Worm (Caenorhabditis elegans) whole organism, young adult: ENCODE measurements around the gene F07A11.1.

Source experiments
- B0019.2 ChIP-seq: fragments of 200-800 bp; sonication (Bioruptor generic); conservative IDR thresholded peaks from 2 replicates; pipeline ENCODE4 v1.3.6; 2022; ENCODE audit warnings: missing genetic modification reagents, missing genetic modification characterization, missing compliant biosample characterization
- C17E4.6 ChIP-seq: fragments of 200-800 bp; sonication (Bioruptor generic); IDR thresholded peaks from 2 replicates; pipeline ENCODE4 v1.3.6; 2022; ENCODE audit warnings: missing genetic modification reagents, missing genetic modification characterization, missing compliant biosample characterization
- D2030.7 ChIP-seq: fragments of 200-800 bp; sonication (Bioruptor generic); IDR thresholded peaks from 2 replicates; pipeline ENCODE4 v1.3.6; 2022; ENCODE audit warnings: missing genetic modification reagents, missing genetic modification characterization, missing compliant biosample characterization
- F23B12.7 ChIP-seq: sonication (generic microtip); optimal IDR thresholded peaks from 2 replicates; lab custom pipeline; 2017; ENCODE audit warnings: missing genetic modification characterization, mild to moderate bottlenecking, missing compliant biosample characterization, antibody characterized with exemption, moderate library complexity; ENCODE audit not compliant: insufficient read depth
- F33H1.4 ChIP-seq: fragments of 200-800 bp; sonication (Bioruptor generic); IDR thresholded peaks from 2 replicates; pipeline ENCODE4 v1.3.6; 2022; ENCODE audit warnings: missing genetic modification reagents, missing genetic modification characterization, missing compliant biosample characterization
- F49E8.2 ChIP-seq: sonication (generic microtip); optimal IDR thresholded peaks from 3 replicates; lab custom pipeline; 2017; ENCODE audit warnings: missing genetic modification characterization, mild to moderate bottlenecking, missing compliant biosample characterization, antibody characterized with exemption, moderate library complexity; ENCODE audit not compliant: insufficient read depth
- F52B5.7 ChIP-seq: sonication (generic microtip); optimal IDR thresholded peaks from 2 replicates; lab custom pipeline; 2016; ENCODE audit warnings: mild to moderate bottlenecking, missing genetic modification characterization, missing compliant biosample characterization
- F57C9.4 ChIP-seq: sonication (generic microtip); optimal IDR thresholded peaks from 2 replicates; lab custom pipeline; 2017; ENCODE audit warnings: mild to moderate bottlenecking, missing genetic modification characterization, missing compliant biosample characterization
- K11D2.4 ChIP-seq: fragments of 200-800 bp; sonication (Bioruptor generic); IDR thresholded peaks from 2 replicates; pipeline ENCODE4 v1.3.6; 2022; ENCODE audit warnings: missing genetic modification reagents, missing genetic modification characterization, missing compliant biosample characterization
- T07F8.4 ChIP-seq: sonication (generic microtip); optimal IDR thresholded peaks from 2 replicates; lab custom pipeline; 2016; ENCODE audit warnings: mild to moderate bottlenecking, missing genetic modification characterization, moderate library complexity, missing compliant biosample characterization
- Y95B8A.8 ChIP-seq: fragments of 200-800 bp; sonication (Bioruptor generic); IDR thresholded peaks from 2 replicates; pipeline ENCODE4 v1.3.6; 2022; ENCODE audit warnings: missing genetic modification reagents, missing genetic modification characterization, missing compliant biosample characterization
- atf-7 ChIP-seq: sonication (generic microtip); optimal IDR thresholded peaks from 2 replicates; lab custom pipeline; 2017; ENCODE audit warnings: mild to moderate bottlenecking, missing genetic modification characterization, missing compliant biosample characterization
- attf-5 ChIP-seq: fragments of 200-800 bp; sonication (Bioruptor generic); optimal IDR thresholded peaks from 2 replicates; lab custom pipeline; 2018; ENCODE audit warnings: mild to moderate bottlenecking, missing genetic modification characterization, missing compliant biosample characterization
- attf-6 ChIP-seq: fragments of 200-800 bp; sonication (Bioruptor generic); IDR thresholded peaks from 2 replicates; pipeline ENCODE4 v1.3.6; 2022; ENCODE audit warnings: missing genetic modification reagents, missing genetic modification characterization, missing compliant biosample characterization
- cebp-1 ChIP-seq, 2 experiments: fragments of 200-800 bp in 1 of 2; sonication (Bioruptor generic) in 1 of 2; sonication (generic microtip) in 1 of 2; IDR thresholded peaks in 1 of 2; optimal IDR thresholded peaks in 1 of 2; 2 replicates each; pipeline versions ENCODE4 v1.3.6 to Lab custom; 2017 to 2022; ENCODE audit warnings: missing compliant biosample characterization in 2 of 2, missing genetic modification characterization in 2 of 2, mild to moderate bottlenecking in 1 of 2, missing genetic modification reagents in 1 of 2, moderate library complexity in 1 of 2
- ceh-100 ChIP-seq: fragments of 200-800 bp; sonication (Bioruptor generic); IDR thresholded peaks from 2 replicates; pipeline ENCODE4 v1.3.6; 2022; ENCODE audit warnings: missing genetic modification reagents, missing genetic modification characterization, missing compliant biosample characterization
- ceh-91 ChIP-seq: fragments of 200-800 bp; sonication (Bioruptor generic); IDR thresholded peaks from 2 replicates; pipeline ENCODE4 v1.3.6; 2022; ENCODE audit warnings: missing genetic modification reagents, missing genetic modification characterization, missing compliant biosample characterization
- chd-7 ChIP-seq: sonication (generic microtip); optimal IDR thresholded peaks from 2 replicates; lab custom pipeline; 2016; ENCODE audit warnings: mild to moderate bottlenecking, missing genetic modification characterization, moderate library complexity, missing compliant biosample characterization
- dpff-1 ChIP-seq: sonication (generic microtip); optimal IDR thresholded peaks from 2 replicates; lab custom pipeline; 2017; ENCODE audit warnings: mild to moderate bottlenecking, missing genetic modification characterization, missing compliant biosample characterization
- egl-44 ChIP-seq: fragments of 200-800 bp; sonication (Bioruptor generic); IDR thresholded peaks from 2 replicates; pipeline ENCODE4 v1.3.6; 2022; ENCODE audit warnings: missing genetic modification reagents, missing genetic modification characterization, missing compliant biosample characterization
- gei-17 ChIP-seq: fragments of 200-800 bp; sonication (Bioruptor generic); optimal IDR thresholded peaks from 2 replicates; lab custom pipeline; 2018; ENCODE audit warnings: mild to moderate bottlenecking, missing genetic modification characterization, missing compliant biosample characterization
- hlh-12 ChIP-seq: sonication (generic microtip); optimal IDR thresholded peaks from 2 replicates; lab custom pipeline; 2016; ENCODE audit warnings: missing genetic modification characterization, missing compliant biosample characterization
- hmg-20 ChIP-seq: fragments of 200-800 bp; sonication (Bioruptor generic); IDR thresholded peaks from 2 replicates; pipeline ENCODE4 v1.3.6; 2022; ENCODE audit warnings: missing genetic modification reagents, missing genetic modification characterization, missing compliant biosample characterization
- hsf-1 ChIP-seq: fragments of 200-800 bp; sonication (Bioruptor generic); IDR thresholded peaks from 2 replicates; pipeline ENCODE4 v1.3.6; 2022; ENCODE audit warnings: missing genetic modification reagents, missing genetic modification characterization, missing compliant biosample characterization
- lag-1 ChIP-seq: fragments of 200-800 bp; sonication (Bioruptor generic); IDR thresholded peaks from 2 replicates; pipeline ENCODE4 v1.3.6; 2022; ENCODE audit warnings: missing genetic modification reagents, missing genetic modification characterization, missing compliant biosample characterization
- lin-40 ChIP-seq: sonication (generic microtip); optimal IDR thresholded peaks from 2 replicates; lab custom pipeline; 2016; ENCODE audit warnings: missing genetic modification characterization, mild to moderate bottlenecking, missing compliant biosample characterization, missing genotype, missing genetic modification reagents
- lsl-1 ChIP-seq: fragments of 200-800 bp; sonication (Bioruptor generic); optimal IDR thresholded peaks from 2 replicates; lab custom pipeline; 2018; ENCODE audit warnings: mild to moderate bottlenecking, missing genetic modification characterization, moderate library complexity, missing compliant biosample characterization
- lsy-27 ChIP-seq: sonication (generic microtip); optimal IDR thresholded peaks from 2 replicates; lab custom pipeline; 2017; ENCODE audit warnings: missing genetic modification characterization, mild to moderate bottlenecking, missing compliant biosample characterization, antibody characterized with exemption, missing genotype, borderline replicate concordance; ENCODE audit not compliant: insufficient read depth
- madf-8 ChIP-seq: fragments of 200-800 bp; sonication (Bioruptor generic); conservative IDR thresholded peaks from 2 replicates; pipeline ENCODE4 v1.3.6; 2022; ENCODE audit warnings: missing genetic modification reagents, missing genetic modification characterization, missing compliant biosample characterization
- mes-4 ChIP-seq: sonication (generic microtip); optimal IDR thresholded peaks from 2 replicates; lab custom pipeline; 2016; ENCODE audit warnings: missing genotype, missing genetic modification characterization, missing compliant biosample characterization
- rcor-1 ChIP-seq: fragments of 200-800 bp; sonication (Bioruptor generic); IDR thresholded peaks from 2 replicates; pipeline ENCODE4 v1.3.6; 2022; ENCODE audit warnings: missing genetic modification reagents, missing genetic modification characterization, missing compliant biosample characterization
- rpc-1 ChIP-seq, 2 experiments: fragments of 150-350 bp in 1 of 2; sonication (generic microtip) in 1 of 2; optimal IDR thresholded peaks; 2 replicates each; lab custom pipeline; 2014 to 2018; ENCODE audit warnings: missing biosample characterization in 1 of 2, missing genetic modification characterization in 1 of 2, missing genetic modification reagents in 1 of 2, missing genotype in 1 of 2
- sdz-38 ChIP-seq: sonication (generic microtip); optimal IDR thresholded peaks from 2 replicates; lab custom pipeline; 2016; ENCODE audit warnings: missing genotype, missing genetic modification characterization, missing compliant biosample characterization
- snpc-1.3 ChIP-seq: sonication (generic microtip); optimal IDR thresholded peaks from 2 replicates; lab custom pipeline; 2017; ENCODE audit warnings: missing genetic modification characterization, mild to moderate bottlenecking, missing compliant biosample characterization, antibody characterized with exemption, moderate library complexity, missing genotype, missing genetic modification reagents; ENCODE audit not compliant: insufficient read depth
- snpc-3.4 ChIP-seq: sonication (generic microtip); optimal IDR thresholded peaks from 2 replicates; lab custom pipeline; 2017; ENCODE audit warnings: missing genetic modification characterization, mild to moderate bottlenecking, missing compliant biosample characterization, antibody characterized with exemption, moderate library complexity, missing genotype, missing genetic modification reagents
- somi-1 ChIP-seq: fragments of 200-800 bp; sonication (Bioruptor generic); optimal IDR thresholded peaks from 2 replicates; lab custom pipeline; 2018; ENCODE audit warnings: mild to moderate bottlenecking, missing genetic modification characterization, missing compliant biosample characterization
- sptf-2 ChIP-seq: fragments of 200-800 bp; sonication (Bioruptor generic); optimal IDR thresholded peaks from 2 replicates; lab custom pipeline; 2018; ENCODE audit warnings: mild to moderate bottlenecking, missing genetic modification characterization, missing compliant biosample characterization
- tbp1 ChIP-seq: fragments of 200-800 bp; sonication (Bioruptor generic); optimal IDR thresholded peaks from 2 replicates; lab custom pipeline; 2018; ENCODE audit warnings: mild to moderate bottlenecking, missing genetic modification characterization, missing compliant biosample characterization
- xnd-1 ChIP-seq: sonication (generic microtip); optimal IDR thresholded peaks from 2 replicates; lab custom pipeline; 2016; ENCODE audit warnings: missing genotype, missing genetic modification reagents, missing genetic modification characterization, missing compliant biosample characterization
- zim-3 ChIP-seq: sonication (generic microtip); optimal IDR thresholded peaks from 2 replicates; lab custom pipeline; 2017; ENCODE audit warnings: mild to moderate bottlenecking, missing genetic modification characterization, moderate library complexity, missing compliant biosample characterization
- ztf-22 ChIP-seq: fragments of 200-800 bp; sonication (Bioruptor generic); optimal IDR thresholded peaks from 2 replicates; lab custom pipeline; 2018; ENCODE audit warnings: mild to moderate bottlenecking, missing genetic modification characterization, moderate library complexity, missing compliant biosample characterization
- ztf-28 ChIP-seq: fragments of 200-800 bp; sonication (Bioruptor generic); IDR thresholded peaks from 2 replicates; pipeline ENCODE4 v1.3.6; 2022; ENCODE audit warnings: missing genetic modification reagents, missing genetic modification characterization, missing compliant biosample characterization

The F07A11.1 gene

DNA sequence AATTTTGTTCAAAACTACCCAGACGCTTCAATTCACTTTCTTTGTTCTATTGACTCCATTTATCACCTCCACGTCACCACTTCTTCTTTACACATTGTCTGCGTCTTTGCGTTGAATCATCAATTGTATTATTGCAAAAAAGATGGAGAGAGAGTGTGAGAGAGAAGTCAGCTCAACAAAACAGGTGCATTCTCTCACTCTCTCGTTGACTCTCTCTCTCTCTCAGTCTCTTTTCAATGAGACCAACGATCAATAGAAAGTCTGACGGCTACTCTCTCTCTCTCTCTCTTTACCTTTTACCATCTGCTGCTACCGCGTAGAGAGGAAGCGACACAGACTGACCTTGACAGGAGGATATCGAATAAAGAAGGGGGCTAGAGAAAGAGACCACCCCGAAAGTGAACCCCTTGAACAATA, 43.8 kb upstream of the F07A11.1 start (continued):
- TF ChIP-seq F52B5.7 (tag; lab: Kevin White, UChicago) (peak; percentile 54), ztf-22 (GFP tag; lab: Kevin White, UChicago) (no peak), snpc-1.3 (tag; lab: Kevin White, UChicago) (no peak), F23B12.7 (tag; lab: Kevin White, UChicago) (no peak), xnd-1 (tag; lab: Kevin White, UChicago) (no peak), mes-4 (no peak), sdz-38 (tag; lab: Kevin White, UChicago) (no peak), dpff-1 (tag; lab: Kevin White, UChicago) (no peak), tbp1 (GFP tag; lab: Kevin White, UChicago) (peak; percentile 31), atf-7 (tag; lab: Kevin White, UChicago) (peak; percentile 58), C17E4.6 (no peak), attf-6 (GFP tag; lab: Robert Waterston, UW) (no peak), D2030.7 (GFP tag; lab: Robert Waterston, UW) (no peak), ztf-28 (GFP tag; lab: Robert Waterston, UW) (no peak), T07F8.4 (tag; lab: Kevin White, UChicago) (no peak), hlh-12 (tag; lab: Kevin White, UChicago) (no peak), lsl-1 (GFP tag; lab: Kevin White, UChicago) (no peak), F49E8.2 (tag; lab: Kevin White, UChicago) (no peak), F57C9.4 (tag; lab: Kevin White, UChicago) (no peak), ceh-100 (no peak), madf-8 (GFP tag; lab: Robert Waterston, UW) (no peak), ceh-91 (no peak), lsy-27 (no peak), F33H1.4 (no peak), B0019.2 (no peak), snpc-3.4 (tag; lab: Kevin White, UChicago) (no peak), lin-40 (tag; lab: Kevin White, UChicago) (peak; percentile 78), zim-3 (tag; lab: Kevin White, UChicago) (no peak), Y95B8A.8 (GFP tag; lab: Robert Waterston, UW) (no peak), sptf-2 (GFP tag; lab: Kevin White, UChicago) (no peak), lag-1 (no peak), cebp-1 (GFP tag; IDR thresholded peaks at IDR 0.05; lab: Robert Waterston, UW) (no peak), cebp-1 (tag; optimal IDR thresholded peaks at IDR 0.05; lab: Kevin White, UChicago) (peak; percentile 31), rpc-1 (optimal IDR thresholded peaks at IDR 0.05; lab: Kevin White, UChicago) (no peak), rpc-1 (tag; optimal IDR thresholded peaks at IDR 0.05; lab: Kevin White, UChicago) (no peak), rcor-1 (GFP tag; lab: Robert Waterston, UW) (no peak; the same call in 1 of the 2 replicates), chd-7 (tag; lab: Kevin White, UChicago) (peak; percentile 66), K11D2.4 (peak; percentile 20; the same call in 1 of the 2 replicates), somi-1 (GFP tag; lab: Kevin White, UChicago) (peak; percentile 77), hmg-20 (no peak), egl-44 (GFP tag; lab: Robert Waterston, UW) (no peak), attf-5 (GFP tag; lab: Kevin White, UChicago) (peak; percentile 16), hsf-1 (GFP tag; lab: Robert Waterston, UW) (no peak), gei-17 (peak; percentile 44)
